Worm (Caenorhabditis elegans): ENCODE results near the gene F34D10.9.

F34D10.9 gene

ce11 chrIII:3679083-3679482, 50.3 kb downstream of the F34D10.9 start:
- peak; percentile 49 for TF ChIP-seq unc-42 (tag; optimal IDR thresholded peaks at IDR 0.05)
- no peak for TF ChIP-seq ceh-24 (tag; optimal IDR thresholded peaks at IDR 0.05)
- TF ChIP-seq unc-55 (GFP tag; optimal IDR thresholded peaks at IDR 0.05) = peak; percentile 0

ce11 chrIII:3677378-3677777, 52.0 kb downstream of the F34D10.9 start:
- no peak for TF ChIP-seq ceh-22 (tag; optimal IDR thresholded peaks at IDR 0.05)
- no peak for TF ChIP-seq unc-86 (tag; optimal IDR thresholded peaks at IDR 0.05)
- no peak for TF ChIP-seq sox-4 (tag; optimal IDR thresholded peaks at IDR 0.05)
- no peak for TF ChIP-seq Y22D7AL.16 (tag; optimal IDR thresholded peaks at IDR 0.05)
- no peak for TF ChIP-seq nhr-11 (tag; optimal IDR thresholded peaks at IDR 0.05)
- TF ChIP-seq ttx-3 (tag; optimal IDR thresholded peaks at IDR 0.05) = no peak
- TF ChIP-seq ceh-18 (tag; optimal IDR thresholded peaks at IDR 0.05) = peak; percentile 8
- TF ChIP-seq ceh-48 (tag; optimal IDR thresholded peaks at IDR 0.05) = peak; percentile 85
- no peak for TF ChIP-seq T23F11.4 (GFP tag; optimal IDR thresholded peaks at IDR 0.05)
- peak; percentile 64 for TF ChIP-seq ceh-34 (tag; optimal IDR thresholded peaks at IDR 0.05)
- TF ChIP-seq ceh-24 (tag; optimal IDR thresholded peaks at IDR 0.05) = no peak
- peak; percentile 28 for TF ChIP-seq ref-2 (tag; optimal IDR thresholded peaks at IDR 0.05)
- no peak for TF ChIP-seq lim-6 (tag; optimal IDR thresholded peaks at IDR 0.05)
- TF ChIP-seq hlh-13 (GFP tag; optimal IDR thresholded peaks at IDR 0.05) = no peak
- TF ChIP-seq ceh-45 (GFP tag; IDR thresholded peaks at IDR 0.05) = no peak
- TF ChIP-seq ceh-2 (tag; optimal IDR thresholded peaks at IDR 0.05) = no peak
- TF ChIP-seq pha-2 (tag; optimal IDR thresholded peaks at IDR 0.05) = no peak
- TF ChIP-seq sox-2 (GFP tag; IDR thresholded peaks at IDR 0.05) = no peak
- TF ChIP-seq npax-4 (tag; optimal IDR thresholded peaks at IDR 0.05) = no peak
- peak; percentile 71 for TF ChIP-seq nfya-1 (tag; optimal IDR thresholded peaks at IDR 0.05)
- no peak for TF ChIP-seq rnt-1 (tag; optimal IDR thresholded peaks at IDR 0.05)
- no peak for TF ChIP-seq nhr-232 (tag; optimal IDR thresholded peaks at IDR 0.05)
- TF ChIP-seq pax-1 (tag; optimal IDR thresholded peaks at IDR 0.05) = peak; percentile 48
- TF ChIP-seq fkh-6 (tag; optimal IDR thresholded peaks at IDR 0.05) = no peak
- TF ChIP-seq pag-3 (tag; optimal IDR thresholded peaks at IDR 0.05; ENCODE audit: borderline replicate concordance) = no peak
- no peak for TF ChIP-seq hlh-6 (tag; optimal IDR thresholded peaks at IDR 0.05)
- TF ChIP-seq ceh-31 (tag; optimal IDR thresholded peaks at IDR 0.05) = peak; percentile 63
- peak; percentile 29 for TF ChIP-seq unc-42 (tag; optimal IDR thresholded peaks at IDR 0.05)
- TF ChIP-seq hlh-30 (tag; optimal IDR thresholded peaks at IDR 0.05; ENCODE audit: insufficient read depth) = no peak
- peak; percentile 38 for TF ChIP-seq tbx-2 (tag; optimal IDR thresholded peaks at IDR 0.05)
- no peak for TF ChIP-seq pat-9 (tag; optimal IDR thresholded peaks at IDR 0.05)
- TF ChIP-seq unc-55 (GFP tag; optimal IDR thresholded peaks at IDR 0.05) = peak; percentile 61
- no peak for TF ChIP-seq K02D7.2 (tag; optimal IDR thresholded peaks at IDR 0.05)
- no peak for TF ChIP-seq mec-3 (tag; optimal IDR thresholded peaks at IDR 0.05; ENCODE audit: borderline replicate concordance)
- TF ChIP-seq pqm-1 (tag; optimal IDR thresholded peaks at IDR 0.05) = no peak
- TF ChIP-seq eyg-1 (tag; optimal IDR thresholded peaks at IDR 0.05) = no peak

All from whole organism, late embryonic.